Worm (Caenorhabditis elegans) whole organism, L4 larva: Measurements from ENCODE around the gene col-179.

ENCODE experiments used
- ZK546.5 ChIP-seq, 2 experiments: sonication (generic microtip); optimal IDR thresholded peaks; 2 replicates each; lab custom pipeline; 2017; ENCODE audit warnings: missing biosample characterization in 2 of 2, missing genetic modification characterization in 2 of 2
- egl-27 ChIP-seq: sonication (generic microtip); optimal IDR thresholded peaks from 3 replicates; lab custom pipeline; 2017; ENCODE audit warnings: missing biosample characterization, missing genetic modification reagents, missing genetic modification characterization
- lin-15B ChIP-seq: fragments of 150-350 bp; sonication (generic microtip); optimal IDR thresholded peaks from 3 replicates; lab custom pipeline; 2014; ENCODE audit warnings: missing biosample characterization, missing genetic modification characterization

DNA sequence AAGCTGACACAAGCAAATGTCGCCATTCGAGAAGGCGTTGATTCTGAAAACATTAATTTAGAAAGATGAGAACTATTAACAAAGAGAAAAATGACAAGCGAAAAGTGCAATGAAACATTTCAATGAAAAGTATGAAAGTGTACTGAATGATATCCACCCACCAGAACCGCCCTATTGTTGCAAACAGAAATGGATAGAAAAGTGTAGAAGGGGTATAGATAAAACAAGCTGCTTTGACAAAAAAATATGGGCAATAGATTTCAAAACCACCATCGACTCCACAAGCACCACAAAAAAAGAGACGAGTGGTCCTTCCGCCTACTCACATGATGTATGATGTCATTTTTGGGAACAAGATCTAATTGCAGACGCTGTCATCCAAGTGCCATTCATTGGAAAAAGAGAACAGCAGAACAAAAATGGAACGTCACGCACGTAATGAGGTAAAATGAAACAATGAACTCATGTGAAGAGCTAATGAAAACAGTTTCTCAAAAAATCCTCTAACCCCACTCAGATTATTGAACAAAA is 39.4 kb downstream of the col-179 start, which contains the start of gene C34F6.10:
- no peak for TF ChIP-seq ZK546.5 (tag; optimal IDR thresholded peaks at IDR 0.05; lab: Kevin White, UChicago)
- no peak for TF ChIP-seq lin-15B
- no peak for TF ChIP-seq egl-27
